Fruit fly (Drosophila melanogaster): ENCODE measurements around the gene CG2260.

Gene CG2260

dm6 chrX:8120939-8121338 is at the start of gene CG2260:
Gene CG2260, minus strand, starts transcription at chrX:8121147.
- TF ChIP-seq CG17801 (GFP tag; optimal IDR thresholded peaks at IDR 0.05; ENCODE audit: partially characterized antibody) = peak; percentile 19

dm6 chrX:8170166-8170565 is 49.2 kb upstream of the CG2260 start, which contains the start of gene CG2278:
Gene CG2278, minus strand, starts transcription at chrX:8170266.
- TF ChIP-seq CG17801 (GFP tag; optimal IDR thresholded peaks at IDR 0.05; ENCODE audit: partially characterized antibody) = no peak

dm6 chrX:8165608-8166007 is 44.7 kb upstream of the CG2260 start, which contains the start of gene Or7a:
Gene Or7a, minus strand, starts transcription at chrX:8165708.
- TF ChIP-seq CG17801 (GFP tag; optimal IDR thresholded peaks at IDR 0.05; ENCODE audit: partially characterized antibody) = no peak

dm6 chrX:8163452-8163851 is 42.5 kb upstream of the CG2260 start:
- TF ChIP-seq CG17801 (GFP tag; optimal IDR thresholded peaks at IDR 0.05; ENCODE audit: partially characterized antibody) = no peak

dm6 chrX:8162692-8163091 is 41.7 kb upstream of the CG2260 start, which contains the start of gene CG10761:
Gene CG10761, minus strand, starts transcription at chrX:8162792.
- TF ChIP-seq CG17801 (GFP tag; optimal IDR thresholded peaks at IDR 0.05; ENCODE audit: partially characterized antibody) = no peak

- no peak for TF ChIP-seq CG17801 (GFP tag; optimal IDR thresholded peaks at IDR 0.05; ENCODE audit: partially characterized antibody)
Observed at dm6 chrX:8159754-8160153, 38.8 kb upstream of the CG2260 start, which contains the start of gene CG15337. Gene CG15337, plus strand, starts transcription at chrX:8160054.

dm6 chrX:8158942-8159472 is 38.1 kb upstream of the CG2260 start:
- TF ChIP-seq CG17801 (GFP tag; optimal IDR thresholded peaks at IDR 0.05; ENCODE audit: partially characterized antibody) = no peak

- peak; percentile 72 for TF ChIP-seq CG17801 (GFP tag; optimal IDR thresholded peaks at IDR 0.05; ENCODE audit: partially characterized antibody)
Observed at dm6 chrX:8157294-8157693, 36.3 kb upstream of the CG2260 start, which contains the start of the genes Traf6 and GIIIspla2. Gene Traf6, minus strand, starts transcription at chrX:8157386. Gene GIIIspla2, plus strand, starts transcription at chrX:8157628.

dm6 chrX:8152718-8153117 is 31.8 kb upstream of the CG2260 start, which contains the start of gene CG18262:
Gene CG18262, plus strand, starts transcription at chrX:8152948.
- no peak for TF ChIP-seq CG17801 (GFP tag; optimal IDR thresholded peaks at IDR 0.05; ENCODE audit: partially characterized antibody)

- no peak for TF ChIP-seq CG17801 (GFP tag; optimal IDR thresholded peaks at IDR 0.05; ENCODE audit: partially characterized antibody)
Observed at dm6 chrX:8152077-8152476, 31.1 kb upstream of the CG2260 start, which contains the start of gene Gbeta5. Gene Gbeta5, minus strand, starts transcription at chrX:8152275.

- TF ChIP-seq CG17801 (GFP tag; optimal IDR thresholded peaks at IDR 0.05; ENCODE audit: partially characterized antibody) = no peak
Observed at dm6 chrX:8148556-8148955, 27.6 kb upstream of the CG2260 start, which contains the start of gene CG10959. Gene CG10959, plus strand, starts transcription at chrX:8148783.

dm6 chrX:8147649-8148048 is 26.7 kb upstream of the CG2260 start, which contains the start of gene CG15336:
Gene CG15336, plus strand, starts transcription at chrX:8147949.
- no peak for TF ChIP-seq CG17801 (GFP tag; optimal IDR thresholded peaks at IDR 0.05; ENCODE audit: partially characterized antibody)

dm6 chrX:8145501-8146157 is 24.7 kb upstream of the CG2260 start, which contains the start of the genes alpha-PheRS and CG2129:
Gene alpha-PheRS, minus strand, starts transcription at chrX:8145602.
Gene CG2129, plus strand, starts transcription at chrX:8145839.
- TF ChIP-seq CG17801 (GFP tag; optimal IDR thresholded peaks at IDR 0.05; ENCODE audit: partially characterized antibody) = peak; percentile 75

dm6 chrX:8143537-8143936 is 22.6 kb upstream of the CG2260 start, which contains the start of gene CG17982:
Gene CG17982, minus strand, starts transcription at chrX:8143835.
- TF ChIP-seq CG17801 (GFP tag; optimal IDR thresholded peaks at IDR 0.05; ENCODE audit: partially characterized antibody) = peak; percentile 97

dm6 chrX:8142067-8142462 is 21.1 kb upstream of the CG2260 start, which contains the start of gene Smox:
Gene Smox, minus strand, starts transcription at chrX:8142279.
- TF ChIP-seq CG17801 (GFP tag; optimal IDR thresholded peaks at IDR 0.05; ENCODE audit: partially characterized antibody) = no peak
